Fruit fly (Drosophila melanogaster) whole organism: ENCODE data around the gene AhcyL2.

Experiments
- CG8478 ChIP-seq: fragments of >200 bp; optimal IDR thresholded peaks from 2 replicates; lab custom pipeline; 2018; ENCODE audit warnings: inconsistent platforms
- Dll ChIP-seq: fragments of >200 bp; optimal IDR thresholded peaks from 2 replicates; lab custom pipeline; 2017
- EcR ChIP-seq, 2 experiments: fragments of >200 bp; optimal IDR thresholded peaks; 2 replicates each; lab custom pipeline; 2017; ENCODE audit warnings: missing biosample characterization in 2 of 2, missing genetic modification characterization in 2 of 2, missing genetic modification reagents in 2 of 2
- pan ChIP-seq: fragments of >200 bp; optimal IDR thresholded peaks from 2 replicates; lab custom pipeline; 2017
- psq ChIP-seq: fragments of >200 bp; optimal IDR thresholded peaks from 2 replicates; lab custom pipeline; 2017
- usp ChIP-seq: fragments of >200 bp; optimal IDR thresholded peaks from 2 replicates; lab custom pipeline; 2017; ENCODE audit warnings: missing biosample characterization, missing genetic modification characterization, mixed read lengths

DNA sequence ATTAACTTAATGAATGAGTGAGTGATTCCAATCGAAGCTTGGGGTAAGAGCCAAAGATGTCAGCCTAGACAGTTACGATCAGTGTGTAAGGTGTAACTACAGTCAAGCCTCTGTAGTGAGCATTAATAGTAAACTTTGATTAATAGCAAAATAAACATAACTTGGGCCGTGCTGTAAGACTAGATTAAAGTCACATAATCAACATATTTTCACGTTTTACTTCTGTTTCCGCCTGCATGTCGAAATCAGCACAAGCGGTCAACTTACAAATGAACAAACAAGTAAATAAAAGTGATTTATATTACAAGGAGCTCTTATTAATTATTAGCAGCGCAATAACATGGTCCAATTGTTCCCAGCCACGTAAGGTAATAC lies 6.0 kb upstream of the AhcyL2 start:
- TF ChIP-seq CG8478 (lab: Kevin White, UChicago) (no peak), usp (GFP tag; lab: Kevin White, UChicago) (no peak), psq (lab: Kevin White, UChicago) (no peak), EcR (GFP tag; optimal IDR thresholded peaks at IDR 0.05; lab: Kevin White, UChicago) (no peak), Dll (no peak), pan (no peak)
